Worm (Caenorhabditis elegans) whole organism, young adult: Measurements from ENCODE around the gene F18A12.2.

Experiments
- T07F8.4 ChIP-seq: sonication (generic microtip); optimal IDR thresholded peaks from 2 replicates; lab custom pipeline; 2016; ENCODE audit warnings: mild to moderate bottlenecking, missing genetic modification characterization, moderate library complexity, missing compliant biosample characterization
- dox-1 ChIP-seq: fragments of 200-800 bp; sonication (Bioruptor generic); IDR thresholded peaks from 2 replicates; pipeline ENCODE4 v1.3.6; 2022; ENCODE audit warnings: missing genetic modification reagents, missing genetic modification characterization, missing compliant biosample characterization
- dpl-1 ChIP-seq: fragments of 150-350 bp; optimal IDR thresholded peaks from 2 replicates; lab custom pipeline; 2014; ENCODE audit warnings: missing biosample characterization, missing genetic modification reagents, missing genetic modification characterization
- egl-44 ChIP-seq: fragments of 200-800 bp; sonication (Bioruptor generic); IDR thresholded peaks from 2 replicates; pipeline ENCODE4 v1.3.6; 2022; ENCODE audit warnings: missing genetic modification reagents, missing genetic modification characterization, missing compliant biosample characterization
- mxl-1 ChIP-seq: sonication (generic microtip); optimal IDR thresholded peaks from 2 replicates; lab custom pipeline; 2016; ENCODE audit warnings: missing genetic modification characterization, missing compliant biosample characterization
- nfya-1 ChIP-seq: sonication (generic microtip); optimal IDR thresholded peaks from 2 replicates; lab custom pipeline; 2017; ENCODE audit warnings: antibody characterized with exemption, missing compliant biosample characterization, missing genetic modification characterization, borderline replicate concordance; ENCODE audit not compliant: insufficient read depth
- rpc-1 ChIP-seq, 2 experiments: fragments of 150-350 bp in 1 of 2; sonication (generic microtip) in 1 of 2; optimal IDR thresholded peaks; 2 replicates each; lab custom pipeline; 2014 to 2018; ENCODE audit warnings: missing biosample characterization in 1 of 2, missing genetic modification characterization in 1 of 2, missing genetic modification reagents in 1 of 2, missing genotype in 1 of 2
- sdz-38 ChIP-seq: sonication (generic microtip); optimal IDR thresholded peaks from 2 replicates; lab custom pipeline; 2016; ENCODE audit warnings: missing genotype, missing genetic modification characterization, missing compliant biosample characterization
- sea-2 ChIP-seq: fragments of 200-800 bp; sonication (Bioruptor generic); IDR thresholded peaks from 2 replicates; pipeline ENCODE4 v1.3.6; 2022; ENCODE audit warnings: missing genetic modification characterization, missing compliant biosample characterization
- snpc-4 ChIP-seq, 5 experiments: fragments of 150-350 bp in 1 of 5; sonication (generic microtip) in 4 of 5; optimal IDR thresholded peaks; 2 replicates each; lab custom pipeline; 2014 to 2018; ENCODE audit warnings: missing genetic modification characterization in 5 of 5, missing biosample characterization in 3 of 5, antibody characterized with exemption in 2 of 5, mild to moderate bottlenecking in 2 of 5, missing compliant biosample characterization in 2 of 5, missing genotype in 2 of 5, moderate library complexity in 2 of 5, missing genetic modification reagents in 1 of 5
- somi-1 ChIP-seq: fragments of 200-800 bp; sonication (Bioruptor generic); optimal IDR thresholded peaks from 2 replicates; lab custom pipeline; 2018; ENCODE audit warnings: mild to moderate bottlenecking, missing genetic modification characterization, missing compliant biosample characterization
- tbx-9 ChIP-seq: sonication (generic microtip); optimal IDR thresholded peaks from 2 replicates; lab custom pipeline; 2016; ENCODE audit warnings: borderline replicate concordance, missing genetic modification characterization, inconsistent platforms, missing compliant biosample characterization

- no peak for TF ChIP-seq snpc-4 (GFP tag; optimal IDR thresholded peaks at IDR 0.05; lab: Kevin White, UChicago)
- TF ChIP-seq snpc-4 (tag; optimal IDR thresholded peaks at IDR 0.05; lab: Kevin White, UChicago) = no peak
- TF ChIP-seq sea-2 (GFP tag; lab: Robert Waterston, UW) = no peak
- TF ChIP-seq nfya-1 = no peak
- no peak for TF ChIP-seq tbx-9
- TF ChIP-seq egl-44 (GFP tag; lab: Robert Waterston, UW) = no peak
- TF ChIP-seq T07F8.4 (tag; lab: Kevin White, UChicago) = no peak
- no peak for TF ChIP-seq dox-1
- TF ChIP-seq rpc-1 (optimal IDR thresholded peaks at IDR 0.05; lab: Kevin White, UChicago) = no peak
- no peak for TF ChIP-seq rpc-1 (tag; optimal IDR thresholded peaks at IDR 0.05; lab: Kevin White, UChicago)
- no peak for TF ChIP-seq mxl-1
- TF ChIP-seq dpl-1 (GFP tag; lab: Kevin White, UChicago) = no peak
- TF ChIP-seq sdz-38 (tag; lab: Kevin White, UChicago) = no peak
- TF ChIP-seq somi-1 (GFP tag; lab: Kevin White, UChicago) = no peak
Measured at ce11 chrII:3370061-3370460, 44.6 kb upstream of the F18A12.2 start, which contains the start of gene Y49F6C.8.
